Fruit fly (Drosophila melanogaster) S2 (cell line): ENCODE results near the gene Trp1.

ENCODE experiments used
- CG8478 ChIP-seq: fragments of >200 bp; optimal IDR thresholded peaks from 2 replicates; lab custom pipeline; 2018
- CTCF ChIP-seq, 2 experiments: fragments of >200 bp; optimal IDR thresholded peaks; 2 replicates each; lab custom pipeline; 2018

DNA sequence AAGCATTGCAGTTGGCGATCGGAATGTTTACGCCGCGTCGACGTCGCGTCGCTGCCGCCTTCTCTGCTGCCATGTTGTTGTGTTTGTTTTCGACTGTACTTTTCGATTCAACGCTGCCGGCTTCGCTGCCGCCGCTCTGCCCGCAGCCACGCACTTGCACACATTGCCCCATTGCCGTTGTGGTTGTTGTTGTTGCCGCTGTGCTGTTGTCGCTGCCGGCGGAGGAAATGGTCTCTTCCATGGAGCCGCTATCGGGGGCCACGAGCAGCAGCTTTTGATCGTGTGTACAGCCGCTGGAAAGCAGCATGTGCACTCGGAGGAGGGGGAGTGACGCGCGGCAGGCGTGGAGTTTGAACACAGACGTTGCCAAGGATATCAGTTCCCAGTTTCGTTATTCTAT, 4.6 kb upstream of the Trp1 start:
- no peak for TF ChIP-seq CG8478 (lab: Kevin White, UChicago)
- no peak for TF ChIP-seq CTCF (optimal IDR thresholded peaks at IDR 0.05; lab: Kevin White, UChicago)
